Fruit fly (Drosophila melanogaster) whole organism, embryonic: ENCODE results near the gene TTLL6B.

Experiments used
- Abd-B ChIP-seq: fragments of 200-800 bp; sonication (Bioruptor generic); optimal IDR thresholded peaks from 2 replicates; lab custom pipeline; 2018; ENCODE audit warnings: missing biosample characterization, mild to moderate bottlenecking, missing genetic modification characterization, moderate library complexity
- Aef1 ChIP-seq: fragments of 200-800 bp; sonication (Bioruptor generic); IDR thresholded peaks from 3 replicates; pipeline ENCODE4 v1.3.6; 2022; ENCODE audit warnings: missing biosample characterization, missing genetic modification characterization
- Bteb2 ChIP-seq: fragments of 200-800 bp; sonication (Bioruptor generic); optimal IDR thresholded peaks from 2 replicates; lab custom pipeline; 2016; ENCODE audit warnings: missing biosample characterization, missing genetic modification characterization
- CG10267 ChIP-seq: fragments of 200-800 bp; sonication (Bioruptor generic); optimal IDR thresholded peaks from 2 replicates; lab custom pipeline; 2018; ENCODE audit warnings: missing biosample characterization, mild to moderate bottlenecking, missing genetic modification characterization, moderate library complexity
- CG13424 ChIP-seq: fragments of 200-800 bp; sonication (Bioruptor generic); optimal IDR thresholded peaks from 2 replicates; lab custom pipeline; 2019; ENCODE audit warnings: missing biosample characterization, mild to moderate bottlenecking, missing genetic modification characterization, moderate library complexity
- CG14014 ChIP-seq: fragments of 200-800 bp; sonication (Bioruptor generic); IDR thresholded peaks from 2 replicates; pipeline ENCODE4 v1.3.6; 2022; ENCODE audit warnings: missing biosample characterization, missing genetic modification characterization
- CG15601 ChIP-seq: fragments of 200-800 bp; sonication (Bioruptor generic); optimal IDR thresholded peaks from 3 replicates; lab custom pipeline; 2019; ENCODE audit warnings: missing biosample characterization, mild to moderate bottlenecking, missing genetic modification characterization, moderate library complexity
- CG1602 ChIP-seq: fragments of 200-800 bp; sonication (Bioruptor generic); optimal IDR thresholded peaks from 3 replicates; lab custom pipeline; 2016; ENCODE audit warnings: missing biosample characterization, missing genetic modification characterization
- CG17361 ChIP-seq: fragments of 200-800 bp; sonication (Bioruptor generic); IDR thresholded peaks from 3 replicates; pipeline ENCODE4 v1.3.6; 2022; ENCODE audit warnings: missing biosample characterization, missing genetic modification characterization
- CG17829 ChIP-seq: fragments of 200-800 bp; optimal IDR thresholded peaks from 2 replicates; lab custom pipeline; 2019; ENCODE audit warnings: missing biosample characterization, mild to moderate bottlenecking, missing genetic modification characterization, moderate library complexity
- CG18262 ChIP-seq: fragments of 200-800 bp; optimal IDR thresholded peaks from 3 replicates; lab custom pipeline; 2019; ENCODE audit warnings: missing biosample characterization, mild to moderate bottlenecking, missing genetic modification characterization, moderate library complexity
- CG18476 ChIP-seq: fragments of 200-800 bp; sonication (Bioruptor generic); optimal IDR thresholded peaks from 2 replicates; lab custom pipeline; 2016; ENCODE audit warnings: missing biosample characterization, mild to moderate bottlenecking, missing genetic modification characterization
- CG4424 ChIP-seq: fragments of 200-800 bp; sonication (Bioruptor generic); optimal IDR thresholded peaks from 3 replicates; lab custom pipeline; 2016; ENCODE audit warnings: missing biosample characterization, missing genetic modification characterization
- CG4820 ChIP-seq: fragments of 200-800 bp; sonication (Bioruptor generic); optimal IDR thresholded peaks from 3 replicates; lab custom pipeline; 2016; ENCODE audit warnings: missing biosample characterization, missing genetic modification characterization
- H15 ChIP-seq: fragments of 200-800 bp; sonication (Bioruptor generic); IDR thresholded peaks from 3 replicates; pipeline ENCODE4 v1.3.6; 2022; ENCODE audit warnings: missing biosample characterization, missing genetic modification characterization
- Hr78 ChIP-seq, 2 experiments: fragments of 200-800 bp in 1 of 2; fragments of >200 bp in 1 of 2; sonication (Bioruptor generic) in 1 of 2; optimal IDR thresholded peaks; 2 replicates each; lab custom pipeline; 2017 to 2019; ENCODE audit warnings: missing biosample characterization in 2 of 2, missing genetic modification characterization in 2 of 2, mild to moderate bottlenecking in 1 of 2, moderate library complexity in 1 of 2
- Nf-YC ChIP-seq: fragments of 200-800 bp; optimal IDR thresholded peaks from 3 replicates; lab custom pipeline; 2019; ENCODE audit warnings: missing biosample characterization, mild to moderate bottlenecking, missing genetic modification characterization, moderate library complexity
- Oli ChIP-seq: fragments of 200-800 bp; sonication (Bioruptor generic); optimal IDR thresholded peaks from 2 replicates; lab custom pipeline; 2018; ENCODE audit warnings: missing biosample characterization, mild to moderate bottlenecking, missing genetic modification characterization, moderate library complexity
- Spps ChIP-seq: fragments of 200-800 bp; sonication (Bioruptor generic); optimal IDR thresholded peaks from 2 replicates; lab custom pipeline; 2018; ENCODE audit warnings: missing biosample characterization, mild to moderate bottlenecking, missing genetic modification characterization
- Sry-δ ChIP-seq: fragments of 200-800 bp; sonication (Bioruptor generic); optimal IDR thresholded peaks from 2 replicates; lab custom pipeline; 2016; ENCODE audit warnings: missing biosample characterization, missing genetic modification characterization
- Ssrp ChIP-seq: fragments of 200-800 bp; sonication (Bioruptor generic); optimal IDR thresholded peaks from 2 replicates; lab custom pipeline; 2018; ENCODE audit warnings: missing biosample characterization, mild to moderate bottlenecking, missing genetic modification characterization, moderate library complexity
- Stat92E ChIP-seq, 3 experiments: fragments of >200 bp in 2 of 3; fragments of 200-800 bp in 1 of 3; sonication (Bioruptor generic) in 1 of 3; optimal IDR thresholded peaks; 2 replicates each; lab custom pipeline; 2017 to 2019; ENCODE audit warnings: missing biosample characterization in 3 of 3, missing genetic modification characterization in 3 of 3, mild to moderate bottlenecking in 1 of 3, moderate library complexity in 1 of 3
- Usf ChIP-seq: fragments of 200-800 bp; sonication (Bioruptor generic); optimal IDR thresholded peaks from 2 replicates; lab custom pipeline; 2017; ENCODE audit warnings: missing genotype, missing biosample characterization, missing genetic modification characterization
- Xrp1 ChIP-seq: fragments of 200-800 bp; sonication (Bioruptor generic); IDR thresholded peaks from 2 replicates; pipeline ENCODE4 v1.3.6; 2022; ENCODE audit warnings: missing biosample characterization, missing genetic modification characterization
- ab ChIP-seq: fragments of 200-800 bp; sonication (Bioruptor generic); optimal IDR thresholded peaks from 2 replicates; lab custom pipeline; 2016; ENCODE audit warnings: missing biosample characterization, missing genetic modification characterization
- ara ChIP-seq: fragments of 200-800 bp; sonication (Bioruptor generic); IDR thresholded peaks from 2 replicates; pipeline ENCODE4 v1.3.6; 2022; ENCODE audit warnings: missing biosample characterization, missing genetic modification characterization
- ase ChIP-seq: fragments of 200-800 bp; sonication (Bioruptor generic); IDR thresholded peaks from 3 replicates; pipeline ENCODE4 v1.3.6; 2022; ENCODE audit warnings: missing biosample characterization, missing genetic modification characterization
- ato ChIP-seq: fragments of 200-800 bp; sonication (Bioruptor generic); IDR thresholded peaks from 2 replicates; pipeline ENCODE4 v1.3.6; 2022; ENCODE audit warnings: missing biosample characterization, missing genetic modification characterization; ENCODE audit not compliant: partially characterized antibody
- bcd ChIP-seq: fragments of 200-800 bp; sonication (Bioruptor generic); optimal IDR thresholded peaks from 2 replicates; lab custom pipeline; 2017; ENCODE audit warnings: missing biosample characterization, mild to moderate bottlenecking, missing genetic modification characterization
- bsh ChIP-seq, 2 experiments: fragments of 200-800 bp; sonication (Bioruptor generic); optimal IDR thresholded peaks; 2 replicates each; lab custom pipeline; 2017 to 2018; ENCODE audit warnings: mild to moderate bottlenecking in 2 of 2, missing biosample characterization in 2 of 2, missing genetic modification characterization in 2 of 2, moderate library complexity in 1 of 2
- grau ChIP-seq: fragments of 200-800 bp; optimal IDR thresholded peaks from 3 replicates; lab custom pipeline; 2019; ENCODE audit warnings: missing biosample characterization, mild to moderate bottlenecking, missing genetic modification characterization, moderate library complexity
- grn ChIP-seq: fragments of 200-800 bp; sonication (Bioruptor generic); optimal IDR thresholded peaks from 3 replicates; lab custom pipeline; 2017; ENCODE audit warnings: missing biosample characterization, missing genetic modification characterization
- hb ChIP-seq: fragments of 200-800 bp; sonication (Bioruptor generic); IDR thresholded peaks from 3 replicates; pipeline ENCODE4 v1.3.6; 2022; ENCODE audit warnings: missing biosample characterization, missing genetic modification characterization; ENCODE audit not compliant: partially characterized antibody
- hkb ChIP-seq, 2 experiments: fragments of 200-800 bp in 1 of 2; fragments of >200 bp in 1 of 2; sonication (Bioruptor generic) in 1 of 2; IDR thresholded peaks in 1 of 2; optimal IDR thresholded peaks in 1 of 2; 2 replicates each; pipeline versions ENCODE4 v1.3.6 to Lab custom; 2017 to 2022; ENCODE audit warnings: missing biosample characterization in 1 of 2, missing genetic modification characterization in 1 of 2
- ind ChIP-seq: fragments of 200-800 bp; sonication (Bioruptor generic); optimal IDR thresholded peaks from 3 replicates; lab custom pipeline; 2016; ENCODE audit warnings: missing biosample characterization, missing genetic modification characterization
- kni ChIP-seq: fragments of 200-800 bp; sonication (Bioruptor generic); optimal IDR thresholded peaks from 3 replicates; lab custom pipeline; 2017; ENCODE audit warnings: mild to moderate bottlenecking, missing biosample characterization, missing genetic modification reagents, missing genetic modification characterization
- lmd ChIP-seq: fragments of 200-800 bp; sonication (Bioruptor generic); IDR thresholded peaks from 2 replicates; pipeline ENCODE4 v1.3.6; 2022; ENCODE audit warnings: missing biosample characterization, missing genetic modification characterization
- nau ChIP-seq: fragments of 200-800 bp; sonication (Bioruptor generic); optimal IDR thresholded peaks from 3 replicates; lab custom pipeline; 2017; ENCODE audit warnings: missing biosample characterization, mild to moderate bottlenecking, missing genetic modification characterization, missing genetic modification reagents
- nerfin-1 ChIP-seq: fragments of 200-800 bp; sonication (Bioruptor generic); optimal IDR thresholded peaks from 3 replicates; lab custom pipeline; 2019; ENCODE audit warnings: missing biosample characterization, mild to moderate bottlenecking, missing genetic modification characterization, moderate library complexity
- oc ChIP-seq: fragments of 200-800 bp; sonication (Bioruptor generic); optimal IDR thresholded peaks from 2 replicates; lab custom pipeline; 2018; ENCODE audit warnings: missing biosample characterization, mild to moderate bottlenecking, missing genetic modification characterization, moderate library complexity
- prd ChIP-seq, 3 experiments: fragments of >200 bp in 2 of 3; fragments of 200-800 bp in 1 of 3; sonication (Bioruptor generic) in 1 of 3; optimal IDR thresholded peaks in 2 of 3; IDR thresholded peaks in 1 of 3; 2 replicates in 2 of 3; 3 replicates in 1 of 3; pipeline versions ENCODE4 v1.3.6 to Lab custom; 2017 to 2022; ENCODE audit warnings: missing biosample characterization in 1 of 3, missing genetic modification characterization in 1 of 3
- row ChIP-seq: fragments of 200-800 bp; sonication (Bioruptor generic); IDR thresholded peaks from 3 replicates; pipeline ENCODE4 v1.3.6; 2022; ENCODE audit warnings: missing biosample characterization, missing genetic modification characterization
- sqz ChIP-seq: fragments of 200-800 bp; sonication (Bioruptor generic); optimal IDR thresholded peaks from 3 replicates; lab custom pipeline; 2018; ENCODE audit warnings: missing biosample characterization, mild to moderate bottlenecking, missing genetic modification characterization
- tap ChIP-seq: fragments of 200-800 bp; optimal IDR thresholded peaks from 3 replicates; lab custom pipeline; 2019; ENCODE audit warnings: missing biosample characterization, mild to moderate bottlenecking, missing genetic modification characterization, moderate library complexity
- vfl ChIP-seq: fragments of 200-800 bp; sonication (Bioruptor generic); optimal IDR thresholded peaks from 2 replicates; lab custom pipeline; 2016; ENCODE audit warnings: missing biosample characterization, missing genetic modification characterization
- wor ChIP-seq: fragments of 200-800 bp; sonication (Bioruptor generic); IDR thresholded peaks from 2 replicates; pipeline ENCODE4 v1.3.6; 2022; ENCODE audit warnings: missing biosample characterization, missing genetic modification characterization
- zen ChIP-seq: fragments of 200-800 bp; sonication (Bioruptor generic); optimal IDR thresholded peaks from 3 replicates; lab custom pipeline; 2018; ENCODE audit warnings: missing biosample characterization, mild to moderate bottlenecking, missing genetic modification characterization, moderate library complexity

The TTLL6B gene

DNA sequence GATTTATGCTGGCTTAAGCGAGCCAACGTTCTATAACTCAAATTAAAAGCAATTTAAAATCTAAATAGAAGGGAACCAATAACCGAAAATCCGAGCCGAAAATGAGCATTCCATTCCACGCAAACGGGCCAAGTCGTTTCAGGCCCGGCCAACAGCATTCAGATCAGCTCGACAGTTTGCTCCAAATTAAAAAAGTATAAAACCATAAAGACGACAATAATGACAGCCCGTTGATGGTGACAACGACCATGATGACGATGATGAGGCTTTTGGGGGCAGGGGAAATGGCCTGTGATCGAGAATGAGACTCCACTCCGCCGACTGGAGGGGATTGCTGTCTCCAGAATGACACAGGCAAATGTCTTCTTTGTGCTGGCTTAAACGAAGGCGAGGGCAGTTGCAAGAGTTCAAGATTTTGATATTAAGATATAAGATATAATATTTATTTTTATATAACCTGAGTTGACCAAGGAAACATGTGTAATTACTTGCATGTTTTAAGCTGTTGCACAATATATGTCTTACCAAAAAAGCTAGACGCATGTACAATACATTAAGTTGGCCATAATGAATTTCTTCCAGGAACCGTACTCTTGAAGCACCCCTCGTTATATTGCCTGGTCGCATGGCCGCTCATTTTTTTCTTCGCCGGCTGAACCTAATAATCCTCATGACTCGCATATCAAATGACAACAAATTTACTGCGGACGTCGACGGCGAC, 46.0 kb downstream of the TTLL6B start (continued):
- TF ChIP-seq Abd-B (GFP tag; lab: Kevin White, UChicago): peak; percentile 31
- peak; percentile 21 for TF ChIP-seq Usf (GFP tag; lab: Kevin White, UChicago)
- TF ChIP-seq wor (GFP tag; lab: Robert Waterston, UW): peak; percentile 12; the same call in 1 of the 2 replicates
- peak; percentile 30 for TF ChIP-seq Oli
- TF ChIP-seq Stat92E (GFP tag; optimal IDR thresholded peaks at IDR 0.05; lab: Kevin White, UChicago): no peak
- TF ChIP-seq CG10267 (tag; lab: Kevin White, UChicago): peak; percentile 39
- peak; percentile 0 for TF ChIP-seq CG13424 (tag; lab: Kevin White, UChicago)
- TF ChIP-seq ab: no peak
- peak; percentile 22 for TF ChIP-seq nerfin-1 (tag; lab: Kevin White, UChicago)
- TF ChIP-seq lmd (GFP tag; lab: Robert Waterston, UW): 0 out of 2 replicates have a peak, but pooled peaks have one; percentile 20
- TF ChIP-seq bcd (GFP tag; lab: Kevin White, UChicago): peak; percentile 25
- TF ChIP-seq CG14014 (GFP tag; lab: Robert Waterston, UW): no peak
- TF ChIP-seq CG15601 (tag; lab: Kevin White, UChicago): peak; percentile 9
- peak; percentile 52 for TF ChIP-seq oc (tag; lab: Kevin White, UChicago)
- peak; percentile 6 for TF ChIP-seq tap (tag; lab: Kevin White, UChicago)
- peak; percentile 19 for TF ChIP-seq grau (tag; lab: Kevin White, UChicago)
- peak; percentile 41; the same call in 1 of the 3 replicates for TF ChIP-seq H15 (GFP tag; lab: Robert Waterston, UW)
- no peak for TF ChIP-seq ase (GFP tag; lab: Robert Waterston, UW)
- TF ChIP-seq nau: no peak
- TF ChIP-seq hkb (optimal IDR thresholded peaks at IDR 0.05; lab: Kevin White, UChicago): peak; percentile 97
- TF ChIP-seq hkb (GFP tag; IDR thresholded peaks at IDR 0.05; lab: Robert Waterston, UW): no peak
- peak; percentile 58 for TF ChIP-seq ara (GFP tag; lab: Robert Waterston, UW)
- peak; percentile 66 for TF ChIP-seq CG18262 (tag; lab: Kevin White, UChicago)
- TF ChIP-seq CG1602 (GFP tag; lab: Kevin White, UChicago): no peak
- peak; percentile 32 for TF ChIP-seq Spps (tag; lab: Kevin White, UChicago)
- no peak for TF ChIP-seq Bteb2 (GFP tag; lab: Kevin White, UChicago)
- peak in 1 of 2 experiments; percentile 31 for TF ChIP-seq bsh (GFP tag; optimal IDR thresholded peaks at IDR 0.05; lab: Kevin White, UChicago)
- TF ChIP-seq Nf-YC (tag; lab: Kevin White, UChicago): no peak
- no peak for TF ChIP-seq grn (GFP tag; lab: Kevin White, UChicago)
- TF ChIP-seq CG17829 (tag; lab: Kevin White, UChicago): peak; percentile 34
- peak; percentile 5 for TF ChIP-seq Ssrp (tag; lab: Kevin White, UChicago)
- 0 out of 3 replicates have a peak, but pooled peaks have one; percentile 19 for TF ChIP-seq CG17361 (GFP tag; lab: Robert Waterston, UW)
- peak; percentile 5 for TF ChIP-seq CG4820
- peak; percentile 27 for TF ChIP-seq CG4424 (GFP tag; lab: Kevin White, UChicago)
- peak; percentile 96 for TF ChIP-seq CG18476 (GFP tag; lab: Kevin White, UChicago)
- no peak for TF ChIP-seq hb
- no peak for TF ChIP-seq Aef1
- TF ChIP-seq prd (optimal IDR thresholded peaks at IDR 0.05; lab: Kevin White, UChicago): no peak
- peak; percentile 51; the same call in 2 of the 3 replicates for TF ChIP-seq prd (GFP tag; IDR thresholded peaks at IDR 0.05; lab: Robert Waterston, UW)
- TF ChIP-seq row (GFP tag; lab: Robert Waterston, UW): peak; percentile 78
- TF ChIP-seq ind (GFP tag; lab: Kevin White, UChicago): peak; percentile 14
- peak; percentile 45; the same call in 1 of the 2 replicates for TF ChIP-seq Xrp1
- TF ChIP-seq kni (GFP tag; lab: Kevin White, UChicago): no peak
- peak in 1 of 2 experiments; percentile 15 for TF ChIP-seq Hr78 (GFP tag; optimal IDR thresholded peaks at IDR 0.05; lab: Kevin White, UChicago)
- TF ChIP-seq zen: peak; percentile 33
- TF ChIP-seq Sry-δ: no peak
- no peak for TF ChIP-seq ato (GFP tag; lab: Robert Waterston, UW)
- no peak for TF ChIP-seq vfl
- peak; percentile 78 for TF ChIP-seq sqz (GFP tag; lab: Kevin White, UChicago)
